Fruit fly (Drosophila melanogaster) whole organism, adult: ENCODE measurements around the gene PPP4R2r.
A peak's percentile ranks its signal among the peaks of the same experiment; 100 is the strongest.

Experiments used
- CG11617 ChIP-seq: fragments of 200-800 bp; sonication (Bioruptor generic); optimal IDR thresholded peaks from 2 replicates; lab custom pipeline; 2017; ENCODE audit warnings: mild to moderate bottlenecking, missing biosample characterization, missing genetic modification reagents, missing genetic modification characterization
- CG12768 ChIP-seq: fragments of 200-800 bp; sonication (Bioruptor generic); optimal IDR thresholded peaks from 2 replicates; lab custom pipeline; 2017; ENCODE audit warnings: missing biosample characterization, missing genetic modification characterization, mild to moderate bottlenecking, moderate library complexity, missing genetic modification reagents
- CG14711 ChIP-seq: fragments of 200-800 bp; sonication (Bioruptor generic); optimal IDR thresholded peaks from 2 replicates; lab custom pipeline; 2018; ENCODE audit warnings: missing biosample characterization, mild to moderate bottlenecking, missing genetic modification characterization, moderate library complexity
- CG1620 ChIP-seq: fragments of 200-800 bp; sonication (Bioruptor generic); optimal IDR thresholded peaks from 2 replicates; lab custom pipeline; 2016; ENCODE audit warnings: missing biosample characterization, missing genetic modification characterization
- CG33017 ChIP-seq: fragments of 200-800 bp; sonication (Bioruptor generic); optimal IDR thresholded peaks from 2 replicates; lab custom pipeline; 2018; ENCODE audit warnings: missing biosample characterization, mild to moderate bottlenecking, missing genetic modification characterization, moderate library complexity
- CG5204 ChIP-seq: fragments of 200-800 bp; sonication (Bioruptor generic); optimal IDR thresholded peaks from 2 replicates; lab custom pipeline; 2016; ENCODE audit warnings: missing biosample characterization, missing genetic modification characterization
- CG7045 ChIP-seq: fragments of 200-800 bp; sonication (Bioruptor generic); optimal IDR thresholded peaks from 2 replicates; lab custom pipeline; 2017; ENCODE audit warnings: missing biosample characterization, mild to moderate bottlenecking, missing genetic modification characterization
- CG7101 ChIP-seq: fragments of 200-800 bp; sonication (Bioruptor generic); optimal IDR thresholded peaks from 2 replicates; lab custom pipeline; 2018; ENCODE audit warnings: missing biosample characterization, mild to moderate bottlenecking, missing genetic modification characterization, moderate library complexity
- Clk ChIP-seq: fragments of 200-800 bp; sonication (Bioruptor generic); optimal IDR thresholded peaks from 2 replicates; lab custom pipeline; 2017; ENCODE audit warnings: missing biosample characterization, missing genetic modification characterization
- Crg-1 ChIP-seq: fragments of 200-800 bp; sonication (Bioruptor generic); optimal IDR thresholded peaks from 2 replicates; lab custom pipeline; 2016; ENCODE audit warnings: missing biosample characterization, missing genetic modification characterization
- Hr96 ChIP-seq: fragments of 200-800 bp; sonication (Bioruptor generic); optimal IDR thresholded peaks from 2 replicates; lab custom pipeline; 2016; ENCODE audit warnings: missing biosample characterization, missing genetic modification characterization
- Mnt ChIP-seq: fragments of 200-800 bp; sonication (Bioruptor generic); optimal IDR thresholded peaks from 2 replicates; lab custom pipeline; 2016; ENCODE audit warnings: missing biosample characterization, mild to moderate bottlenecking, missing genetic modification characterization
- bab1 ChIP-seq: fragments of 200-800 bp; sonication (Bioruptor generic); optimal IDR thresholded peaks from 3 replicates; lab custom pipeline; 2019; ENCODE audit warnings: missing biosample characterization, mild to moderate bottlenecking, missing genetic modification characterization, moderate library complexity
- cic ChIP-seq: fragments of 200-800 bp; sonication (Bioruptor generic); optimal IDR thresholded peaks from 2 replicates; lab custom pipeline; 2017; ENCODE audit warnings: missing biosample characterization, mild to moderate bottlenecking, missing genetic modification characterization, moderate library complexity
- cnc ChIP-seq, 2 experiments: fragments of >200 bp; optimal IDR thresholded peaks; 2 replicates each; lab custom pipeline; 2017
- kay ChIP-seq: fragments of 200-800 bp; sonication (Bioruptor generic); peaks from one replicate; lab custom pipeline; 2016; ENCODE audit warnings: missing biosample characterization, missing genetic modification characterization, borderline replicate concordance
- ovo ChIP-seq: fragments of 200-800 bp; sonication (Bioruptor generic); optimal IDR thresholded peaks from 2 replicates; lab custom pipeline; 2016; ENCODE audit warnings: missing biosample characterization, missing genetic modification characterization
- pad ChIP-seq: fragments of 200-800 bp; sonication (Bioruptor generic); optimal IDR thresholded peaks from 3 replicates; lab custom pipeline; 2017; ENCODE audit warnings: missing biosample characterization, missing genetic modification characterization, mild to moderate bottlenecking, moderate library complexity, missing genetic modification reagents
- tj ChIP-seq: fragments of 200-800 bp; sonication (Bioruptor generic); optimal IDR thresholded peaks from 3 replicates; lab custom pipeline; 2017; ENCODE audit warnings: missing biosample characterization, mild to moderate bottlenecking, missing genetic modification characterization, moderate library complexity
- toe ChIP-seq: fragments of 200-800 bp; sonication (Bioruptor generic); optimal IDR thresholded peaks from 2 replicates; lab custom pipeline; 2016; ENCODE audit warnings: missing biosample characterization, missing genetic modification characterization

The PPP4R2r gene

DNA sequence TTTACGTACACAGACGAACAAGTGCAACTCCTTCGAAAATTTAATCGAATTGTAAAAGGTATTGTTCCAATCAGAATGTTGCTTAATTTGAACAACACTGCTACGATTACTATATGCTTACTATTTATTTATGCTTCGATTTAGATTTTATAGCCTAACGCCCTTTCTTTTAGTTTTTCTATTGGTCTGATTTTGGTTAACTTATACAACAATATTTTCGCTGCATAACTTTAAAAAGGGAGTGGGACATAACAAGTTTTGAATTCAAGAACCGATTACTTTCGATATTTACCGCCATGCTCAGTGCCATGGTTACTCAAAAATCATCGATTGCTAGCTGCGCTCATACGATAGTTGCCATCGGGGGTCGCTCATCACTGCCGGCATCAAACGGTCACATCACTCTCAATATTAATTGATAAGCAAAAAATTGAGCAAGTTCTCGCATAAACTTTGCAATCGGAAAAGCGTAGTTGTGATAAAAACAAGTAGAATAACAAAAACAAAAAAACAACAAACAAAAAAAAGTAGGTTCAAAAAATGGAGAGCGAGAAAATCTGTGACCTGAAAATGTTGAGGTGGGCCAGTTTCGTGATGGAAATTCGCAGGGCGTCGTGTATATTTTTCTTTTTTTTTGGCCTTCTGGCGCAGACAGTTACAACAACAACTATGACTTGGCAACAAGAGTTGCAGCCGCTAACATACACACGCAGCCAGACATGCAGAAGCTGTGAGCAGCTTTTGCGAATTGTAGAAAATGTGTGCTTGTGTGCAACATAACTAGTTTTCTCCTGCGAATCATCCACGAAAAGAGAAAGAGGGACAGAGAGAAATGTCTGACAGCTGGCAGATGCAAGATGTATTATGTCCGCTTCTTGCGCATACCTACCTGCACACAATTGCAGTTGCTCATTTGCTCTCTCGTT is at the start of gene PPP4R2r, which contains the start of gene CG2887:
PPP4R2r (plus strand) TSS at position 396 of the 926 bp plus-strand sequence.
CG2887 (minus strand) TSS at position 51 of the 926 bp plus-strand sequence.
- TF ChIP-seq Hr96 (GFP tag; lab: Kevin White, UChicago) (no peak), Crg-1 (peak; percentile 13), cic (GFP tag; lab: Kevin White, UChicago) (peak; percentile 25), kay (no peak), CG11617 (GFP tag; lab: Kevin White, UChicago) (peak; percentile 18), tj (GFP tag; lab: Kevin White, UChicago) (peak; percentile 87), ovo (GFP tag; lab: Kevin White, UChicago) (no peak), CG14711 (tag; lab: Kevin White, UChicago) (peak; percentile 12), CG7101 (tag; lab: Kevin White, UChicago) (peak; percentile 41), Mnt (GFP tag; lab: Kevin White, UChicago) (peak; percentile 38), bab1 (GFP tag; lab: Kevin White, UChicago) (peak; percentile 78), CG12768 (GFP tag; lab: Kevin White, UChicago) (no peak)

DNA sequence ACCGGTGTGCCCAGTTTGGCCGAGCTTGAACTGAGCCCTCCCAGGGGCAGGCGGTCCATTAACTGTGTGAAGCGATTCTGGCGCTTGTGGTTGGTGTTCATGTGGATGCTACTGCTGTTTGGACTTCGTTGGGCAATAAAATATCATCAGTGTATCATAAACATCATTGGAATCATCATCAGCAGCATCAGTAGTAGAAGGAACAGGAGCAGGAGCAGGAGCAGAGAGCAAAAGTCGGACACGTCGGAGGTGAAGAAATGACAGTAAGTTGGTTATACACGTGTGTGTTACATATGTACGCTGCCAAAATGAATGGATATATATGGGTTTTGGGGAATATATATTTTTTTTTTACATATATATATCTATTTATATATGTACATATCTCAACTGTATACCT is 45.9 kb upstream of the PPP4R2r start, which contains the start of gene CG12640:
CG12640 (minus strand) TSS at position 101 of the 400 bp plus-strand sequence.
- no peak for TF ChIP-seq kay
- TF ChIP-seq Hr96 (GFP tag; lab: Kevin White, UChicago): no peak
- TF ChIP-seq cnc (optimal IDR thresholded peaks at IDR 0.05; lab: Kevin White, UChicago): no peak
- TF ChIP-seq Clk: no peak
- TF ChIP-seq CG12768 (GFP tag; lab: Kevin White, UChicago): no peak
- TF ChIP-seq pad: no peak
- no peak for TF ChIP-seq CG7101 (tag; lab: Kevin White, UChicago)

DNA sequence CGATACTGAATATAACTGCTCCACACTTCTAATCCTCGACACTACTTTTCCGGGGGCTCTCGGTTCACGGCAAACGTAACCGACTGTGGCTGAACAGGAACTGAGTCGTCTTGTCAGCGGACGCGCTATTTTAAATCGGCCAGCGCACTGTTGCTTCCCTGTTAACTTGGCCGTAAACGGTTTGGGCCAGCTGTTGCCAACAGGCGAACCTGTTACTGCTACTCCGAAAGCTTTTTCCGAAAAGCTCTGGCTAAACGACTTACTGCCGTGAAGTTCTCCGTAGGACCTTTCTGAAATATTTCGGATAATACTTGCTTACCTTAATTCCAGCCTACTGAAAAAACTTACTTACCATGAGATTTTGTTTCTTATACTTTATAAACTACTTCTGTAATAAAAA is 23.8 kb upstream of the PPP4R2r start, which contains the start of gene CG32683:
CG32683 (minus strand) TSS at position 101 of the 400 bp plus-strand sequence.
- TF ChIP-seq cnc (optimal IDR thresholded peaks at IDR 0.05; lab: Kevin White, UChicago) (no peak), CG14711 (tag; lab: Kevin White, UChicago) (no peak), CG7045 (no peak)

DNA sequence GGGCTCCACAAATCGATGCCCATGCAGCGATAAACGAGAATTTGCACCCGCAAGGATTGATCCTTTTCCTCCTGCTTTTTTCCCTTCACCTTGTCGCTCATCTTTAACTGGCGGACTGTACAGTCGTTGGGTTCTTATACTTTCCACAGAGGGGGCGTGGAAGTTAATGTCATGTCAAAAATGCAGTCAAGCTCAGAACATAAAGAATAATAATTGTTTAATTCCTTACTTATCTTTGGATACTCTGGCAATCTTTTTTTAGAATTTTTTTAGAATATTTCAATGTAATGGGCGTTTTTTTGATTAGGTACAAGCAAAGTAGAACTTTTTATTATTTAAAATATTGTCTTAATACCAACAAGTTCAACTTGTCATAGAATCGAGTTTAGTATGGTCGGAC is 19.1 kb upstream of the PPP4R2r start, which contains the start of gene Or9a:
Or9a (minus strand) TSS at position 101 of the 400 bp plus-strand sequence.
- TF ChIP-seq CG5204 (GFP tag; lab: Kevin White, UChicago) (no peak), Mnt (GFP tag; lab: Kevin White, UChicago) (no peak), kay (no peak), tj (GFP tag; lab: Kevin White, UChicago) (no peak), cnc (optimal IDR thresholded peaks at IDR 0.05; lab: Kevin White, UChicago) (no peak), ovo (GFP tag; lab: Kevin White, UChicago) (no peak), Crg-1 (no peak), CG12768 (GFP tag; lab: Kevin White, UChicago) (no peak), CG7045 (no peak)

DNA sequence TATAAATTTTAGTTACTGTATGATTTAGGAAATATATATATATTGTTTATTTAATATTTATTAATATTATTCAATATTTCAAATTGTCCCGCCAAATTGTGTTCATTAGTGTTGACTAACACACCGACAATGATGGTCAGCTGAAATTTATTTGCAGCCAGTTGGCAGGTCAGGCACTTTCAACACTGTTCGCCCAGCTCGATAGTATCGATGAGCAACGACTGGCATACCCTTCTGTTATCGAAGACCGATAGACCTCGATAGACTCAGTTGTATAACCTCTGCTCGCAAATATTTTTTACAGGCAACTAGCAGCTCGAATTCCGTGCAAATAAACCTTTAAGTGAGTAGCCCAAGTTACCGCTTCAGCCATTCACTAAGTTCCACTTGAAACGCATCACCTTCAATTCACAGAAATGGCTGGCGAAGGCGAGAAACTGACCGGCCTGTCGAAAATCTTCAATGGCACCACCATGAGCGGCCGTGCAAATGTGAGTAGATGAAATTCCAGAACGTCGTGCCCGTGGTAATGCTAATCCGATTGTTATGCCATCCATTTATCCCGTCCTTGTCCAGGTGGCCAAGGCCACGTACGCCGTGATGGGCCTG is 18.0 kb upstream of the PPP4R2r start, which contains the start of gene Neb-cGP:
Neb-cGP (plus strand) TSS at position 231 of the 609 bp plus-strand sequence.
- TF ChIP-seq pad (peak; percentile 86), CG5204 (GFP tag; lab: Kevin White, UChicago) (no peak), kay (no peak), Mnt (GFP tag; lab: Kevin White, UChicago) (peak; percentile 84), tj (GFP tag; lab: Kevin White, UChicago) (peak; percentile 45), toe (peak; percentile 52), Clk (peak; percentile 70), bab1 (GFP tag; lab: Kevin White, UChicago) (peak; percentile 88), CG14711 (tag; lab: Kevin White, UChicago) (peak; percentile 78), CG7045 (peak; percentile 33), cnc (optimal IDR thresholded peaks at IDR 0.05; lab: Kevin White, UChicago) (peak in 1 of 2 experiments; percentile 49), Hr96 (GFP tag; lab: Kevin White, UChicago) (no peak), cic (GFP tag; lab: Kevin White, UChicago) (peak; percentile 28), CG11617 (GFP tag; lab: Kevin White, UChicago) (peak; percentile 44), CG1620 (GFP tag; lab: Kevin White, UChicago) (peak; percentile 93), CG7101 (tag; lab: Kevin White, UChicago) (peak; percentile 90), CG12768 (GFP tag; lab: Kevin White, UChicago) (peak; percentile 62), Crg-1 (peak; percentile 95), CG33017 (tag; lab: Kevin White, UChicago) (peak; percentile 66), ovo (GFP tag; lab: Kevin White, UChicago) (peak; percentile 77)

DNA sequence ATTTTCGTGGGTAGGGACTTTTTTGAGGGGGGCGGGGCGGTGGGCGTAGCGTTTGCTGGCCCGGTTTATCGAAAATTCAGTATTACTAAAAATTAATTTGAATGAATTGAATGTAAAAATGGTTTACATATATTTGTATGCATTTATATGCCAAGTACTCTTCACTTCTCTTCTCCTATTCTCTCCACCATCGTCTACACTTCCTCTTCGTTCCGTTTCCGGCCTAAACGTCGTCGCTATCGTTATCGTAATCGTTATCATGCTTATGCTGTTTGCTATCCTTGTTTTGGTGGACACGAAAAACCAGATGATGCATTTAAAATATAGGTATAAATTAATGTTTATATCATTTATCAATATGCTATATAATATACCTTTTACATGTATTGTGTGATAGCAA is 16.7 kb upstream of the PPP4R2r start:
- TF ChIP-seq toe: no peak
- no peak for TF ChIP-seq Mnt (GFP tag; lab: Kevin White, UChicago)
- no peak for TF ChIP-seq CG33017 (tag; lab: Kevin White, UChicago)
- no peak for TF ChIP-seq Crg-1
- TF ChIP-seq ovo (GFP tag; lab: Kevin White, UChicago): no peak
- no peak for TF ChIP-seq CG11617 (GFP tag; lab: Kevin White, UChicago)
- TF ChIP-seq cic (GFP tag; lab: Kevin White, UChicago): no peak
- TF ChIP-seq CG14711 (tag; lab: Kevin White, UChicago): no peak
- no peak for TF ChIP-seq Clk
- TF ChIP-seq CG7045: no peak
- TF ChIP-seq Hr96 (GFP tag; lab: Kevin White, UChicago): no peak
- no peak for TF ChIP-seq cnc (optimal IDR thresholded peaks at IDR 0.05; lab: Kevin White, UChicago)
